Worm (Caenorhabditis elegans): Measurements from ENCODE around the gene ril-1.

DNA sequence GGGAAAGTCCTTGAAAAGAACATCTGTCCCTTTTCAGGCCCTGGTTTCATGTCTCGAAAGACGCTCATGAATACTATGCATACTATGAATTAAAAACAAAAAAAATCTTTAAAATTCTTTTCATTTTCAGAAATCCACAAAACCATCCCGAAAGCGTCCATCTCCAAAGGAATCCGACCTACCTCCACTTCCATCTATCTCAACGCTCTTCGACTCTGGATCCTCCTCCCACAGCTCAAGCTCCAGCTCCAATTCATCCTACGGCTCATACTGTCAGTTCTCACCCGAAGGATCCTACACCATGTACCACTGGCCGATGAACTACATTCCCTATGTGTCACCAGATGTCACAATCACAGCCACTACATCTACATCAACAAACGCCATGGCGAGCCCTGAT, 15.4 kb downstream of the ril-1 start:
- TF ChIP-seq him-1 (tag; optimal IDR thresholded peaks at IDR 0.05): no peak
- no peak for TF ChIP-seq somi-1 (GFP tag; optimal IDR thresholded peaks at IDR 0.05)

All from whole organism, young adult.